Worm (Caenorhabditis elegans) whole organism, L2 larva: ENCODE results near the gene cest-34.

Source experiments
- C34F6.9 ChIP-seq: fragments of 150-350 bp; optimal IDR thresholded peaks from 2 replicates; lab custom pipeline; 2014; ENCODE audit warnings: missing biosample characterization, missing genetic modification characterization
- F13H6.1 ChIP-seq: sonication (generic microtip); optimal IDR thresholded peaks from 2 replicates; lab custom pipeline; 2016; ENCODE audit warnings: missing genetic modification characterization, missing compliant biosample characterization
- R02D3.7 ChIP-seq: fragments of 150-350 bp; optimal IDR thresholded peaks from 2 replicates; lab custom pipeline; 2014; ENCODE audit warnings: missing biosample characterization, missing genetic modification characterization
- Y55F3AM.14 ChIP-seq: fragments of 200-800 bp; sonication (Bioruptor generic); optimal IDR thresholded peaks from 2 replicates; lab custom pipeline; 2018; ENCODE audit warnings: mild to moderate bottlenecking, missing genetic modification characterization, missing compliant biosample characterization
- ZK546.5 ChIP-seq: sonication (generic microtip); optimal IDR thresholded peaks from 2 replicates; lab custom pipeline; 2017; ENCODE audit warnings: missing biosample characterization, missing genetic modification characterization
- aly-2 ChIP-seq: fragments of 150-350 bp; optimal IDR thresholded peaks from 2 replicates; lab custom pipeline; 2014; ENCODE audit warnings: missing biosample characterization, missing genetic modification characterization
- ceh-82 ChIP-seq: fragments of 150-350 bp; optimal IDR thresholded peaks from 2 replicates; lab custom pipeline; 2014; ENCODE audit warnings: missing biosample characterization, missing genetic modification characterization
- crh-2 ChIP-seq: sonication (generic microtip); optimal IDR thresholded peaks from 2 replicates; lab custom pipeline; 2017; ENCODE audit warnings: missing biosample characterization, missing genetic modification characterization
- dmd-4 ChIP-seq: sonication (generic microtip); optimal IDR thresholded peaks from 2 replicates; lab custom pipeline; 2017; ENCODE audit warnings: missing biosample characterization, missing genetic modification characterization
- egl-27 ChIP-seq: sonication (generic microtip); optimal IDR thresholded peaks from 3 replicates; lab custom pipeline; 2017; ENCODE audit warnings: missing biosample characterization, missing genetic modification reagents, missing genetic modification characterization
- fos-1 ChIP-seq: fragments of 150-350 bp; optimal IDR thresholded peaks from 2 replicates; lab custom pipeline; 2014; ENCODE audit warnings: missing biosample characterization, missing genetic modification characterization
- lin-11 ChIP-seq: fragments of 150-350 bp; sonication (generic microtip); optimal IDR thresholded peaks from 2 replicates; lab custom pipeline; 2014; ENCODE audit warnings: missing biosample characterization, missing genetic modification characterization, inconsistent platforms, mixed read lengths
- lin-13 ChIP-seq: fragments of 150-350 bp; optimal IDR thresholded peaks from 2 replicates; lab custom pipeline; 2014; ENCODE audit warnings: missing biosample characterization, missing genetic modification reagents, missing genetic modification characterization
- lin-39 ChIP-seq: fragments of 150-350 bp; optimal IDR thresholded peaks from 2 replicates; lab custom pipeline; 2014; ENCODE audit warnings: missing biosample characterization, missing genetic modification reagents, missing genetic modification characterization
- lsy-2 ChIP-seq, 2 experiments: fragments of 150-350 bp in 1 of 2; sonication (generic microtip) in 1 of 2; optimal IDR thresholded peaks; 2 replicates each; lab custom pipeline; 2014 to 2017; ENCODE audit warnings: missing biosample characterization in 2 of 2, missing genetic modification characterization in 2 of 2
- mbf-1 ChIP-seq: sonication (generic microtip); optimal IDR thresholded peaks from 2 replicates; lab custom pipeline; 2017; ENCODE audit warnings: missing biosample characterization, missing genetic modification characterization
- mdl-1 ChIP-seq, 2 experiments: fragments of 150-350 bp in 1 of 2; sonication (generic microtip) in 1 of 2; optimal IDR thresholded peaks; 2 replicates each; lab custom pipeline; 2017; ENCODE audit warnings: missing biosample characterization in 2 of 2, missing genetic modification characterization in 2 of 2
- nhr-129 ChIP-seq: fragments of 150-350 bp; optimal IDR thresholded peaks from 2 replicates; lab custom pipeline; 2014; ENCODE audit warnings: missing biosample characterization, missing genetic modification characterization
- nhr-21 ChIP-seq: fragments of 150-350 bp; optimal IDR thresholded peaks from 2 replicates; lab custom pipeline; 2014; ENCODE audit warnings: missing biosample characterization, missing genetic modification characterization
- nhr-23 ChIP-seq: fragments of 150-350 bp; optimal IDR thresholded peaks from 2 replicates; lab custom pipeline; 2014; ENCODE audit warnings: missing biosample characterization, missing genetic modification reagents, missing genetic modification characterization
- nhr-237 ChIP-seq: fragments of 150-350 bp; optimal IDR thresholded peaks from 2 replicates; lab custom pipeline; 2014; ENCODE audit warnings: missing biosample characterization, missing genetic modification characterization
- nhr-6 ChIP-seq: fragments of 150-350 bp; optimal IDR thresholded peaks from 2 replicates; lab custom pipeline; 2014; ENCODE audit warnings: missing biosample characterization, missing genetic modification characterization
- skn-1 ChIP-seq: sonication (generic microtip); optimal IDR thresholded peaks from 2 replicates; lab custom pipeline; 2017; ENCODE audit warnings: missing biosample characterization, missing genetic modification characterization
- sma-3 ChIP-seq: sonication (generic microtip); optimal IDR thresholded peaks from 2 replicates; lab custom pipeline; 2016; ENCODE audit warnings: missing genetic modification reagents, missing genetic modification characterization, missing compliant biosample characterization
- sma-9 ChIP-seq, 2 experiments: fragments of 150-350 bp in 1 of 2; sonication (generic microtip) in 1 of 2; optimal IDR thresholded peaks; 2 replicates each; lab custom pipeline; 2014 to 2016; ENCODE audit warnings: missing genetic modification characterization in 2 of 2, mild to moderate bottlenecking in 1 of 2, missing biosample characterization in 1 of 2, missing compliant biosample characterization in 1 of 2, missing genetic modification reagents in 1 of 2, moderate library complexity in 1 of 2
- snpc-4 ChIP-seq: fragments of 150-350 bp; optimal IDR thresholded peaks from 2 replicates; lab custom pipeline; 2014; ENCODE audit warnings: missing biosample characterization, missing genetic modification characterization
- unc-39 ChIP-seq: fragments of 150-350 bp; optimal IDR thresholded peaks from 2 replicates; lab custom pipeline; 2014; ENCODE audit warnings: missing biosample characterization, missing genetic modification characterization
- unc-55 ChIP-seq: fragments of 150-350 bp; sonication (generic microtip); optimal IDR thresholded peaks from 3 replicates; lab custom pipeline; 2014; ENCODE audit warnings: missing biosample characterization, missing genetic modification reagents, missing genetic modification characterization
- zag-1 ChIP-seq: fragments of 150-350 bp; optimal IDR thresholded peaks from 2 replicates; lab custom pipeline; 2014; ENCODE audit warnings: missing biosample characterization, missing genetic modification characterization
- ztf-11 ChIP-seq: sonication (generic microtip); optimal IDR thresholded peaks from 2 replicates; lab custom pipeline; 2017; ENCODE audit warnings: missing biosample characterization, missing genetic modification characterization
- ztf-4 ChIP-seq: fragments of 150-350 bp; optimal IDR thresholded peaks from 2 replicates; lab custom pipeline; 2014; ENCODE audit warnings: missing biosample characterization, missing genetic modification characterization

cest-34 gene

ce11 chrV:6657532-6658259 lies 18.9 kb upstream of the cest-34 start:
- TF ChIP-seq ZK546.5 (no peak), skn-1 (tag; lab: Kevin White, UChicago) (peak; percentile 13), snpc-4 (tag; lab: Kevin White, UChicago) (peak; percentile 5), sma-3 (GFP tag; lab: Kevin White, UChicago) (peak; percentile 20)

- TF ChIP-seq unc-55 (GFP tag; lab: Kevin White, UChicago) (peak; percentile 68), aly-2 (tag; lab: Kevin White, UChicago) (no peak), R02D3.7 (tag; lab: Kevin White, UChicago) (no peak), ceh-82 (peak; percentile 88), nhr-23 (tag; lab: Kevin White, UChicago) (no peak), ZK546.5 (no peak), lsy-2 (tag; optimal IDR thresholded peaks at IDR 0.05; lab: Kevin White, UChicago) (peak in 1 of 2 experiments; percentile 43), ztf-11 (tag; lab: Kevin White, UChicago) (no peak), dmd-4 (tag; lab: Kevin White, UChicago) (no peak), lin-13 (GFP tag; lab: Kevin White, UChicago) (peak; percentile 9), zag-1 (peak; percentile 66), sma-9 (GFP tag; optimal IDR thresholded peaks at IDR 0.05; lab: Kevin White, UChicago) (peak; percentile 14), sma-9 (tag; optimal IDR thresholded peaks at IDR 0.05; lab: Kevin White, UChicago) (no peak), mdl-1 (tag; optimal IDR thresholded peaks at IDR 0.05; lab: Kevin White, UChicago) (peak in 1 of 2 experiments; percentile 57), F13H6.1 (tag; lab: Kevin White, UChicago) (peak; percentile 46), fos-1 (tag; lab: Kevin White, UChicago) (peak; percentile 38), nhr-237 (tag; lab: Kevin White, UChicago) (no peak), Y55F3AM.14 (GFP tag; lab: Kevin White, UChicago) (peak; percentile 42), snpc-4 (tag; lab: Kevin White, UChicago) (peak; percentile 60), ztf-4 (tag; lab: Kevin White, UChicago) (no peak), nhr-129 (tag; lab: Kevin White, UChicago) (peak; percentile 67), egl-27 (tag; lab: Kevin White, UChicago) (no peak), C34F6.9 (tag; lab: Kevin White, UChicago) (peak; percentile 52), crh-2 (peak; percentile 1), lin-11 (tag; lab: Kevin White, UChicago) (peak; percentile 54)
Observed at ce11 chrV:6658765-6659164, 17.8 kb upstream of the cest-34 start.

- TF ChIP-seq unc-55 (GFP tag; lab: Kevin White, UChicago), result peak; percentile 51
- TF ChIP-seq lsy-2 (tag; optimal IDR thresholded peaks at IDR 0.05; lab: Kevin White, UChicago), result no peak
Observed at ce11 chrV:6659533-6659932, 17.1 kb upstream of the cest-34 start.

- TF ChIP-seq lsy-2 (tag; optimal IDR thresholded peaks at IDR 0.05; lab: Kevin White, UChicago) (peak in 1 of 2 experiments; percentile 21), F13H6.1 (tag; lab: Kevin White, UChicago) (peak; percentile 15), crh-2 (peak; percentile 3), sma-9 (GFP tag; optimal IDR thresholded peaks at IDR 0.05; lab: Kevin White, UChicago) (peak; percentile 19), sma-9 (tag; optimal IDR thresholded peaks at IDR 0.05; lab: Kevin White, UChicago) (no peak), mbf-1 (tag; lab: Kevin White, UChicago) (no peak), nhr-6 (tag; lab: Kevin White, UChicago) (no peak), lin-39 (no peak), unc-55 (GFP tag; lab: Kevin White, UChicago) (peak; percentile 39), C34F6.9 (tag; lab: Kevin White, UChicago) (peak; percentile 49), nhr-21 (no peak)
Observed at ce11 chrV:6661658-6662057, 14.9 kb upstream of the cest-34 start.

- TF ChIP-seq mdl-1 (tag; optimal IDR thresholded peaks at IDR 0.05; lab: Kevin White, UChicago), result no peak
Observed at ce11 chrV:6662505-6662904, 14.1 kb upstream of the cest-34 start.

ce11 chrV:6665751-6666150 lies 10.8 kb upstream of the cest-34 start, which contains the start of gene pmp-5:
Gene pmp-5, minus strand, starts transcription at chrV:6665813.
- TF ChIP-seq fos-1 (tag; lab: Kevin White, UChicago) (peak; percentile 31), sma-9 (GFP tag; optimal IDR thresholded peaks at IDR 0.05; lab: Kevin White, UChicago) (peak; percentile 82), sma-9 (tag; optimal IDR thresholded peaks at IDR 0.05; lab: Kevin White, UChicago) (no peak), unc-39 (tag; lab: Kevin White, UChicago) (no peak)
